Worm (Caenorhabditis elegans) whole organism, young adult: ENCODE results near the gene W10G11.3.

Experiments
- F39B2.1 ChIP-seq: fragments of 200-800 bp; sonication (Bioruptor generic); IDR thresholded peaks from 2 replicates; pipeline ENCODE4 v1.3.6; 2022; ENCODE audit warnings: missing genetic modification reagents, missing genetic modification characterization, missing compliant biosample characterization
- T26A5.8 ChIP-seq: sonication (generic microtip); optimal IDR thresholded peaks from 2 replicates; lab custom pipeline; 2016; ENCODE audit warnings: missing genetic modification characterization, missing compliant biosample characterization
- attf-3 ChIP-seq: fragments of 200-800 bp; sonication (Bioruptor generic); conservative IDR thresholded peaks from 2 replicates; pipeline ENCODE4 v1.3.6; 2022; ENCODE audit warnings: missing genetic modification reagents, missing genetic modification characterization, missing compliant biosample characterization
- ccch-3 ChIP-seq: fragments of 200-800 bp; sonication (Bioruptor generic); optimal IDR thresholded peaks from 2 replicates; lab custom pipeline; 2018; ENCODE audit warnings: mild to moderate bottlenecking, missing genetic modification characterization, missing compliant biosample characterization
- nfya-1 ChIP-seq: sonication (generic microtip); optimal IDR thresholded peaks from 2 replicates; lab custom pipeline; 2017; ENCODE audit warnings: antibody characterized with exemption, missing compliant biosample characterization, missing genetic modification characterization, borderline replicate concordance; ENCODE audit not compliant: insufficient read depth
- sea-2 ChIP-seq: fragments of 200-800 bp; sonication (Bioruptor generic); IDR thresholded peaks from 2 replicates; pipeline ENCODE4 v1.3.6; 2022; ENCODE audit warnings: missing genetic modification characterization, missing compliant biosample characterization
- unc-130 ChIP-seq: sonication (generic microtip); optimal IDR thresholded peaks from 2 replicates; lab custom pipeline; 2016; ENCODE audit warnings: missing genetic modification reagents, missing genetic modification characterization, missing compliant biosample characterization

- TF ChIP-seq nfya-1 (no peak), sea-2 (GFP tag; lab: Robert Waterston, UW) (no peak), T26A5.8 (tag; lab: Kevin White, UChicago) (no peak), F39B2.1 (GFP tag; lab: Robert Waterston, UW) (no peak), ccch-3 (GFP tag; lab: Kevin White, UChicago) (no peak), unc-130 (no peak), attf-3 (no peak)
Observed at ce11 chrII:3554673-3555072, 7.6 kb downstream of the W10G11.3 start.
